Fruit fly (Drosophila melanogaster) whole organism, prepupa: Measurements from ENCODE around the gene Fbw5.

Source experiments
- CG10631 ChIP-seq: fragments of 200-800 bp; sonication (Bioruptor generic); optimal IDR thresholded peaks from 2 replicates; lab custom pipeline; 2016; ENCODE audit warnings: missing biosample characterization, missing genetic modification characterization
- CG10669 ChIP-seq: fragments of 200-800 bp; sonication (Bioruptor generic); optimal IDR thresholded peaks from 3 replicates; lab custom pipeline; 2018; ENCODE audit warnings: missing biosample characterization, mild to moderate bottlenecking, missing genetic modification characterization, moderate library complexity
- CG11294 ChIP-seq: fragments of 200-800 bp; sonication (Bioruptor generic); IDR thresholded peaks from 2 replicates; pipeline ENCODE4 v1.3.6; 2022; ENCODE audit warnings: missing biosample characterization, missing genetic modification characterization
- CG1621 ChIP-seq: fragments of 200-800 bp; sonication (Bioruptor generic); optimal IDR thresholded peaks from 3 replicates; lab custom pipeline; 2018; ENCODE audit warnings: missing biosample characterization, mild to moderate bottlenecking, missing genetic modification characterization
- CG16779 ChIP-seq: fragments of 200-800 bp; sonication (Bioruptor generic); optimal IDR thresholded peaks from 3 replicates; lab custom pipeline; 2017; ENCODE audit warnings: missing biosample characterization, mild to moderate bottlenecking, missing genetic modification characterization
- CG3032 ChIP-seq: fragments of 200-800 bp; optimal IDR thresholded peaks from 2 replicates; lab custom pipeline; 2019; ENCODE audit warnings: missing biosample characterization, mild to moderate bottlenecking, missing genetic modification characterization, moderate library complexity
- CG31627 ChIP-seq: fragments of 200-800 bp; sonication (Bioruptor generic); optimal IDR thresholded peaks from 3 replicates; lab custom pipeline; 2016; ENCODE audit warnings: missing biosample characterization, missing genetic modification characterization
- CG32006 ChIP-seq: fragments of 200-800 bp; sonication (Bioruptor generic); optimal IDR thresholded peaks from 3 replicates; lab custom pipeline; 2017; ENCODE audit warnings: missing biosample characterization, mild to moderate bottlenecking, missing genetic modification characterization
- CG34406 ChIP-seq: fragments of 200-800 bp; sonication (Bioruptor generic); optimal IDR thresholded peaks from 3 replicates; lab custom pipeline; 2016; ENCODE audit warnings: missing biosample characterization, missing genetic modification characterization
- CG4318 ChIP-seq: fragments of 200-800 bp; sonication (Bioruptor generic); optimal IDR thresholded peaks from 3 replicates; lab custom pipeline; 2017; ENCODE audit warnings: missing biosample characterization, mild to moderate bottlenecking, missing genetic modification characterization
- CG6163 ChIP-seq: fragments of 200-800 bp; sonication (Bioruptor generic); IDR thresholded peaks from 3 replicates; pipeline ENCODE4 v1.3.6; 2022; ENCODE audit warnings: missing biosample characterization, missing genetic modification characterization
- CG6276 ChIP-seq: fragments of 200-800 bp; sonication (Bioruptor generic); optimal IDR thresholded peaks from 2 replicates; lab custom pipeline; 2017; ENCODE audit warnings: missing biosample characterization, mild to moderate bottlenecking, missing genetic modification characterization
- CG6808 ChIP-seq: fragments of 200-800 bp; sonication (Bioruptor generic); optimal IDR thresholded peaks from 3 replicates; lab custom pipeline; 2017; ENCODE audit warnings: missing biosample characterization, missing genetic modification characterization, mild to moderate bottlenecking, moderate library complexity, missing genetic modification reagents
- CG6854 ChIP-seq: fragments of 200-800 bp; sonication (Bioruptor generic); optimal IDR thresholded peaks from 2 replicates; lab custom pipeline; 2017; ENCODE audit warnings: missing biosample characterization, mild to moderate bottlenecking, missing genetic modification characterization
- CG8119 ChIP-seq: fragments of 200-800 bp; sonication (Bioruptor generic); IDR thresholded peaks from 3 replicates; pipeline ENCODE4 v1.3.6; 2022; ENCODE audit warnings: missing biosample characterization, missing genetic modification characterization
- CG8319 ChIP-seq: fragments of 200-800 bp; sonication (Bioruptor generic); optimal IDR thresholded peaks from 3 replicates; lab custom pipeline; 2016; ENCODE audit warnings: missing biosample characterization, missing genetic modification characterization
- CG9139 ChIP-seq: fragments of 200-800 bp; sonication (Bioruptor generic); optimal IDR thresholded peaks from 3 replicates; lab custom pipeline; 2017; ENCODE audit warnings: missing biosample characterization, mild to moderate bottlenecking, missing genetic modification characterization
- Eip78C ChIP-seq: fragments of 200-800 bp; sonication (Bioruptor generic); peaks from one replicate; lab custom pipeline; 2016; ENCODE audit warnings: missing biosample characterization, missing genetic modification characterization
- Eip93F ChIP-seq: fragments of 200-800 bp; sonication (Bioruptor generic); optimal IDR thresholded peaks from 2 replicates; lab custom pipeline; 2016; ENCODE audit warnings: missing biosample characterization, mild to moderate bottlenecking, missing genetic modification characterization
- Ets96B ChIP-seq: fragments of 200-800 bp; optimal IDR thresholded peaks from 2 replicates; lab custom pipeline; 2019; ENCODE audit warnings: missing biosample characterization, mild to moderate bottlenecking, missing genetic modification characterization, moderate library complexity
- Gug ChIP-seq: fragments of 200-800 bp; sonication (Bioruptor generic); IDR thresholded peaks from 2 replicates; pipeline ENCODE4 v1.3.6; 2022; ENCODE audit warnings: missing biosample characterization, missing genetic modification characterization
- Hr38 ChIP-seq: sonication (Bioruptor generic); optimal IDR thresholded peaks from 2 replicates; lab custom pipeline; 2016; ENCODE audit warnings: missing biosample characterization, missing genetic modification characterization
- Hr39 ChIP-seq: fragments of 200-800 bp; sonication (Bioruptor generic); optimal IDR thresholded peaks from 2 replicates; lab custom pipeline; 2016; ENCODE audit warnings: missing biosample characterization, missing genetic modification characterization
- Hr4 ChIP-seq: fragments of 200-800 bp; sonication (Bioruptor generic); optimal IDR thresholded peaks from 3 replicates; lab custom pipeline; 2016; ENCODE audit warnings: missing biosample characterization, missing genetic modification characterization
- Sox15 ChIP-seq: fragments of 200-800 bp; sonication (Bioruptor generic); optimal IDR thresholded peaks from 3 replicates; lab custom pipeline; 2016; ENCODE audit warnings: missing biosample characterization, missing genetic modification characterization
- achi ChIP-seq: fragments of 200-800 bp; sonication (Bioruptor generic); optimal IDR thresholded peaks from 3 replicates; lab custom pipeline; 2016; ENCODE audit warnings: missing biosample characterization, missing genetic modification characterization
- eg ChIP-seq: fragments of 200-800 bp; sonication (Bioruptor generic); IDR thresholded peaks from 3 replicates; pipeline ENCODE4 v1.3.6; 2022; ENCODE audit warnings: missing biosample characterization, missing genetic modification characterization
- pdm3 ChIP-seq: fragments of 200-800 bp; sonication (Bioruptor generic); optimal IDR thresholded peaks from 3 replicates; lab custom pipeline; 2016; ENCODE audit warnings: missing biosample characterization, missing genetic modification characterization
- spab ChIP-seq: fragments of 200-800 bp; sonication (Bioruptor generic); optimal IDR thresholded peaks from 2 replicates; lab custom pipeline; 2017; ENCODE audit warnings: missing biosample characterization, mild to moderate bottlenecking, missing genetic modification characterization, missing genetic modification reagents
- svp ChIP-seq: fragments of 200-800 bp; sonication (Bioruptor generic); peaks from one replicate; lab custom pipeline; 2016; ENCODE audit warnings: missing biosample characterization, missing genetic modification characterization
- vri ChIP-seq: fragments of 200-800 bp; sonication (Bioruptor generic); optimal IDR thresholded peaks from 3 replicates; lab custom pipeline; 2016; ENCODE audit warnings: missing biosample characterization, mild to moderate bottlenecking, missing genetic modification characterization

Gene Fbw5

dm6 chr2L:6092300-6092699 lies 26.5 kb upstream of the Fbw5 start:
- no peak for TF ChIP-seq CG3032 (tag; lab: Kevin White, UChicago)
- no peak for TF ChIP-seq Sox15 (GFP tag; lab: Kevin White, UChicago)
- no peak for TF ChIP-seq vri (GFP tag; lab: Kevin White, UChicago)
- no peak for TF ChIP-seq CG8119 (GFP tag; lab: Robert Waterston, UW)
- no peak for TF ChIP-seq achi (GFP tag; lab: Kevin White, UChicago)
- TF ChIP-seq CG6854 (GFP tag; lab: Kevin White, UChicago), result no peak

DNA sequence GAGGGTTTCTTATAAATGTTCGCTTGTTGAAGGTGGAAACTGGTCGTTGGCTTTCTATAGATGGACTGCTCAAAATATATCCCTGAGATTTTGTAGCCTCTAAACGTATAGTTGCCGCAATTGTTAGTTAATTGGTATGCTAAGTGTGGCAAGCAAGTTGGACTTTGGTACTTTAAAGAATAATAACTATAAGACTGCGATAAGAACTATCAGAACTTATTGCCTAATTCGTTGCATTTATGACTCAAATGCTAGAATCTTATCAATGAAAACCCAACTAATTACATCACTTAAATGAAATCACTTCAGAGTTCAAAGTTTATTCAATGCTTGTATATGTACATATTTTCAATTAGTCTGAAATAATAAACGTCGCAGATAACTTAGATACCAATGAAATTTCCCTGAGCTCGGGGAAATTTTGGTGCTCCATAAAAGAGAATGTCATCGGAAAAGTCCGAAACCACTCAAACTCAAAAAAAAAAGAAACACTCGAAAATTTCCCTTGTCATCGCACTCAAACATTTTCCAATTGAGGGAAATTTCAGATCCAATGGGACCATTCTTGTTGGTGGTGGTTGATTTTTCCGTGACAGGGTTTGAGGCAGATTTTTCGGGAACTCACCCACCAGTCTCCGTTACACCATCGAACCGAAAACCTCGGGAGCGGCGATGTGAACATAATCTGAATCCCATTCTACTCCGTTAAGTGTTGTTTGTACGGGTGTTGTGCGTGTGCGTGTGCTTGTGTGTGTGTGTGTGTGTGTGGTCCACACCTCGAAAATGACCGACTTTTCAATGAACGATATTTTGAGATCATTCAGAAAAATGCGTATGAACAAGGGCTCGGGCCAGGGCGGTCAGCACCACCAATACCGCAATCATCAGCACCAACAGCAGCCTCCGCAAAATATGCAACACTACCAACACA lies 25.3 kb upstream of the Fbw5 start, which contains the start of gene CG45075:
Gene CG45075 (plus strand): TSS at position 627 of the 931 bp plus-strand sequence.
- TF ChIP-seq CG10669 (GFP tag; lab: Kevin White, UChicago) (no peak), CG31627 (GFP tag; lab: Kevin White, UChicago) (no peak), Eip93F (no peak), CG16779 (no peak), Ets96B (tag; lab: Kevin White, UChicago) (no peak), Gug (GFP tag; lab: Robert Waterston, UW) (no peak), CG4318 (GFP tag; lab: Kevin White, UChicago) (no peak), Hr39 (GFP tag; lab: Kevin White, UChicago) (no peak), CG6808 (no peak), CG3032 (tag; lab: Kevin White, UChicago) (no peak), eg (GFP tag; lab: Robert Waterston, UW) (no peak), CG9139 (GFP tag; lab: Kevin White, UChicago) (no peak), spab (GFP tag; lab: Kevin White, UChicago) (no peak), CG10631 (no peak), CG6276 (GFP tag; lab: Kevin White, UChicago) (no peak), CG32006 (GFP tag; lab: Kevin White, UChicago) (no peak), pdm3 (GFP tag; lab: Kevin White, UChicago) (no peak), CG8319 (no peak), CG6163 (GFP tag; lab: Robert Waterston, UW) (no peak)

- no peak for TF ChIP-seq Hr38
- TF ChIP-seq CG16779, result no peak
- no peak for TF ChIP-seq pdm3 (GFP tag; lab: Kevin White, UChicago)
- no peak for TF ChIP-seq CG1621 (tag; lab: Kevin White, UChicago)
- TF ChIP-seq Eip78C (GFP tag; lab: Kevin White, UChicago), result no peak
- no peak for TF ChIP-seq CG34406
- no peak for TF ChIP-seq CG10631
- TF ChIP-seq CG11294 (GFP tag; lab: Robert Waterston, UW), result no peak
Measured at dm6 chr2L:6090365-6090764, 24.6 kb upstream of the Fbw5 start.

DNA sequence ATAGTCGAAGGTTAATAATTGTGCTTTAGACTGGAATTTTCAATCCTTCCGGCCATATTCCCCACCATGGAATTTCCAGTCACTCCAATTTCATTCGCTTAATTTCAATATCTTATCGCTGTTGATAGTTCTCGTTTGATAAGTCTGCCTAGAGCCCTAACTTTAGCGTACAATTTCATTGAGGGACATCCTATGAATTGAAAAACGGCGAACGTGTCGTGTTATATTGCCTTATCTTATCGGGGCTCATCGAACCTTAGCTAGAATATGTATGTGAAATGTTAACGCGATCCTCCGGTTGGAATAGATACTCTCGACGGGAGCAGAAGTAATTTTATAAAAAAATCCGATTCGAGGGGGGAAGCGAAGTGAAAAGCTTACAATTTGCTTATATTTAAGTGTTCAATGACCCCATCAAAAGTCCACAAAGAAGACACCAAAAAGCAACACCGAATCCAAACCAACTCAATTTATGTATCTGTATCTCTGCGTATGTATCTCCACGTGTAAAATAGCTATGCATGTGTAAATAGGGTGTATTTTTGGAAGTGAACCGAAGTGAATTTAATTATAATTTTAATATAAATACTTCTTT lies 23.9 kb upstream of the Fbw5 start:
- no peak for TF ChIP-seq pdm3 (GFP tag; lab: Kevin White, UChicago)
- TF ChIP-seq Hr4, result no peak
- no peak for TF ChIP-seq Ets96B (tag; lab: Kevin White, UChicago)
- peak; percentile 56 for TF ChIP-seq svp (GFP tag; lab: Kevin White, UChicago)
- peak; percentile 6 for TF ChIP-seq CG16779
